Fruit fly (Drosophila melanogaster) whole organism, embryonic: ENCODE data around the gene Irbp.
A peak's percentile ranks its signal among the peaks of the same experiment; 100 is the strongest.

ENCODE experiments used
- Atf6 ChIP-seq: fragments of 200-800 bp; sonication (Bioruptor generic); IDR thresholded peaks from 2 replicates; pipeline ENCODE4 v1.3.6; 2022; ENCODE audit warnings: missing biosample characterization, missing genetic modification characterization
- BtbVII ChIP-seq: fragments of 200-800 bp; sonication (Bioruptor generic); optimal IDR thresholded peaks from 3 replicates; lab custom pipeline; 2017; ENCODE audit warnings: missing biosample characterization, mild to moderate bottlenecking, missing genetic modification characterization
- CG10147 ChIP-seq: fragments of 200-800 bp; sonication (Bioruptor generic); optimal IDR thresholded peaks from 2 replicates; lab custom pipeline; 2019; ENCODE audit warnings: missing biosample characterization, mild to moderate bottlenecking, missing genetic modification characterization, moderate library complexity
- CG11085 ChIP-seq: fragments of 200-800 bp; sonication (Bioruptor generic); IDR thresholded peaks from 2 replicates; pipeline ENCODE4 v1.3.6; 2022; ENCODE audit warnings: missing biosample characterization, missing genetic modification characterization
- CG12071 ChIP-seq: fragments of 200-800 bp; sonication (Bioruptor generic); optimal IDR thresholded peaks from 3 replicates; lab custom pipeline; 2018; ENCODE audit warnings: missing biosample characterization, mild to moderate bottlenecking, missing genetic modification characterization
- CG12769 ChIP-seq: fragments of 200-800 bp; sonication (Bioruptor generic); optimal IDR thresholded peaks from 2 replicates; lab custom pipeline; 2019; ENCODE audit warnings: missing biosample characterization, mild to moderate bottlenecking, missing genetic modification characterization, moderate library complexity
- CG15514 ChIP-seq: fragments of 200-800 bp; sonication (Bioruptor generic); optimal IDR thresholded peaks from 3 replicates; lab custom pipeline; 2017; ENCODE audit warnings: missing biosample characterization, missing genetic modification characterization, mild to moderate bottlenecking, moderate library complexity, missing genetic modification reagents
- CG15601 ChIP-seq: fragments of 200-800 bp; sonication (Bioruptor generic); optimal IDR thresholded peaks from 3 replicates; lab custom pipeline; 2019; ENCODE audit warnings: missing biosample characterization, mild to moderate bottlenecking, missing genetic modification characterization, moderate library complexity
- CG16815 ChIP-seq: fragments of 200-800 bp; sonication (Bioruptor generic); optimal IDR thresholded peaks from 3 replicates; lab custom pipeline; 2017; ENCODE audit warnings: missing biosample characterization, mild to moderate bottlenecking, missing genetic modification characterization
- CG17328 ChIP-seq: fragments of 200-800 bp; sonication (Bioruptor generic); IDR thresholded peaks from 2 replicates; pipeline ENCODE4 v1.3.6; 2022; ENCODE audit warnings: missing biosample characterization, missing genetic modification characterization
- CG17829 ChIP-seq: fragments of 200-800 bp; optimal IDR thresholded peaks from 2 replicates; lab custom pipeline; 2019; ENCODE audit warnings: missing biosample characterization, mild to moderate bottlenecking, missing genetic modification characterization, moderate library complexity
- CG18764 ChIP-seq: fragments of 200-800 bp; sonication (Bioruptor generic); optimal IDR thresholded peaks from 3 replicates; lab custom pipeline; 2016; ENCODE audit warnings: missing biosample characterization, missing genetic modification characterization
- CG2889 ChIP-seq: fragments of 200-800 bp; sonication (Bioruptor generic); IDR thresholded peaks from 3 replicates; pipeline ENCODE4 v1.3.6; 2022; ENCODE audit warnings: missing biosample characterization, missing genetic modification characterization
- CG30403 ChIP-seq: fragments of 200-800 bp; sonication (Bioruptor generic); optimal IDR thresholded peaks from 3 replicates; lab custom pipeline; 2016; ENCODE audit warnings: missing biosample characterization, missing genetic modification characterization
- CG30431 ChIP-seq: fragments of 200-800 bp; sonication (Bioruptor generic); optimal IDR thresholded peaks from 2 replicates; lab custom pipeline; 2017; ENCODE audit warnings: missing biosample characterization, missing genetic modification characterization
- CG33557 ChIP-seq: fragments of 200-800 bp; sonication (Bioruptor generic); optimal IDR thresholded peaks from 2 replicates; lab custom pipeline; 2019; ENCODE audit warnings: missing biosample characterization, mild to moderate bottlenecking, missing genetic modification characterization, moderate library complexity
- CG42726 ChIP-seq: fragments of 200-800 bp; sonication (Bioruptor generic); IDR thresholded peaks from 2 replicates; pipeline ENCODE4 v1.3.6; 2022; ENCODE audit warnings: missing biosample characterization, missing genetic modification characterization; ENCODE audit not compliant: partially characterized antibody
- CG43689 ChIP-seq: fragments of 200-800 bp; sonication (Bioruptor generic); IDR thresholded peaks from 2 replicates; pipeline ENCODE4 v1.3.6; 2022; ENCODE audit warnings: missing biosample characterization, missing genetic modification characterization
- CG4854 ChIP-seq: fragments of 200-800 bp; sonication (Bioruptor generic); optimal IDR thresholded peaks from 2 replicates; lab custom pipeline; 2016; ENCODE audit warnings: missing biosample characterization, missing genetic modification characterization, inconsistent platforms
- CG5180 ChIP-seq: fragments of 200-800 bp; sonication (Bioruptor generic); optimal IDR thresholded peaks from 3 replicates; lab custom pipeline; 2017; ENCODE audit warnings: missing biosample characterization, missing genetic modification characterization, mild to moderate bottlenecking, moderate library complexity, missing genetic modification reagents
- CG7271 ChIP-seq: fragments of 200-800 bp; sonication (Bioruptor generic); optimal IDR thresholded peaks from 2 replicates; lab custom pipeline; 2018; ENCODE audit warnings: missing biosample characterization, mild to moderate bottlenecking, missing genetic modification characterization, moderate library complexity
- CG7357 ChIP-seq: fragments of 200-800 bp; sonication (Bioruptor generic); IDR thresholded peaks from 3 replicates; pipeline ENCODE4 v1.3.6; 2022; ENCODE audit warnings: missing biosample characterization, missing genetic modification characterization
- CG7786 ChIP-seq: fragments of 200-800 bp; sonication (Bioruptor generic); optimal IDR thresholded peaks from 2 replicates; lab custom pipeline; 2016; ENCODE audit warnings: missing biosample characterization, missing genetic modification characterization
- CG9932 ChIP-seq: fragments of 200-800 bp; sonication (Bioruptor generic); IDR thresholded peaks from 2 replicates; pipeline ENCODE4 v1.3.6; 2022; ENCODE audit warnings: missing biosample characterization, missing genetic modification characterization
- CkIIα-i1 ChIP-seq: fragments of 200-800 bp; sonication (Bioruptor generic); IDR thresholded peaks from 2 replicates; pipeline ENCODE4 v1.3.6; 2022; ENCODE audit warnings: missing biosample characterization, missing genetic modification characterization
- Dp ChIP-seq: fragments of 200-800 bp; sonication (Bioruptor generic); optimal IDR thresholded peaks from 2 replicates; lab custom pipeline; 2018; ENCODE audit warnings: missing biosample characterization, mild to moderate bottlenecking, missing genetic modification characterization, moderate library complexity
- Fer1 ChIP-seq: fragments of 200-800 bp; sonication (Bioruptor generic); optimal IDR thresholded peaks from 2 replicates; lab custom pipeline; 2017; ENCODE audit warnings: missing biosample characterization, mild to moderate bottlenecking, missing genetic modification characterization
- Hand ChIP-seq: fragments of 200-800 bp; sonication (Bioruptor generic); optimal IDR thresholded peaks from 2 replicates; lab custom pipeline; 2017; ENCODE audit warnings: mild to moderate bottlenecking, missing biosample characterization, missing genetic modification reagents, missing genetic modification characterization
- Hmx ChIP-seq: fragments of 200-800 bp; sonication (Bioruptor generic); optimal IDR thresholded peaks from 2 replicates; lab custom pipeline; 2016; ENCODE audit warnings: missing biosample characterization, missing genetic modification characterization
- Hsf ChIP-seq: fragments of 200-800 bp; sonication (Bioruptor generic); optimal IDR thresholded peaks from 3 replicates; lab custom pipeline; 2016; ENCODE audit warnings: missing biosample characterization, missing genetic modification characterization
- NC2β ChIP-seq: fragments of 200-800 bp; sonication (Bioruptor generic); optimal IDR thresholded peaks from 2 replicates; lab custom pipeline; 2016; ENCODE audit warnings: missing biosample characterization, missing genetic modification characterization
- NfI ChIP-seq: fragments of 200-800 bp; sonication (Bioruptor generic); optimal IDR thresholded peaks from 3 replicates; lab custom pipeline; 2018; ENCODE audit warnings: missing biosample characterization, mild to moderate bottlenecking, missing genetic modification characterization, moderate library complexity
- Pdp1 ChIP-seq, 2 experiments: fragments of 200-800 bp; sonication (Bioruptor generic); optimal IDR thresholded peaks; 3 replicates each; lab custom pipeline; 2016; ENCODE audit warnings: missing biosample characterization in 2 of 2, missing genetic modification characterization in 2 of 2, mild to moderate bottlenecking in 1 of 2, moderate library complexity in 1 of 2
- Rfx ChIP-seq: fragments of 200-800 bp; sonication (Bioruptor generic); IDR thresholded peaks from 2 replicates; pipeline ENCODE4 v1.3.6; 2022; ENCODE audit warnings: missing biosample characterization, missing genetic modification characterization
- Scr ChIP-seq: fragments of 200-800 bp; sonication (Bioruptor generic); IDR thresholded peaks from 2 replicates; pipeline ENCODE4 v1.3.6; 2022; ENCODE audit warnings: missing biosample characterization, missing genetic modification characterization; ENCODE audit not compliant: partially characterized antibody
- Usf ChIP-seq: fragments of 200-800 bp; sonication (Bioruptor generic); optimal IDR thresholded peaks from 2 replicates; lab custom pipeline; 2017; ENCODE audit warnings: missing genotype, missing biosample characterization, missing genetic modification characterization
- az2 ChIP-seq: fragments of 200-800 bp; sonication (Bioruptor generic); optimal IDR thresholded peaks from 3 replicates; lab custom pipeline; 2016; ENCODE audit warnings: missing biosample characterization, missing genetic modification characterization
- br ChIP-seq: fragments of >200 bp; optimal IDR thresholded peaks from 2 replicates; lab custom pipeline; 2017
- chinmo ChIP-seq: fragments of 200-800 bp; sonication (Bioruptor generic); IDR thresholded peaks from 4 replicates; pipeline ENCODE4 v1.3.6; 2022; ENCODE audit warnings: missing biosample characterization, missing genetic modification characterization; ENCODE audit not compliant: partially characterized antibody
- chm ChIP-seq: fragments of 200-800 bp; sonication (Bioruptor generic); IDR thresholded peaks from 2 replicates; pipeline ENCODE4 v1.3.6; 2022; ENCODE audit warnings: missing biosample characterization, missing genetic modification characterization
- dimm ChIP-seq: fragments of 200-800 bp; sonication (Bioruptor generic); IDR thresholded peaks from 2 replicates; pipeline ENCODE4 v1.3.6; 2022; ENCODE audit warnings: missing biosample characterization, missing genetic modification characterization
- en ChIP-seq: fragments of 200-800 bp; sonication (Bioruptor generic); optimal IDR thresholded peaks from 2 replicates; lab custom pipeline; 2016; ENCODE audit warnings: missing biosample characterization, missing genetic modification characterization
- insv ChIP-seq, 2 experiments: fragments of 200-800 bp; sonication (Bioruptor generic); optimal IDR thresholded peaks; 3 replicates each; lab custom pipeline; 2016 to 2018; ENCODE audit warnings: missing biosample characterization in 2 of 2, missing genetic modification characterization in 2 of 2
- oc ChIP-seq: fragments of 200-800 bp; sonication (Bioruptor generic); optimal IDR thresholded peaks from 2 replicates; lab custom pipeline; 2018; ENCODE audit warnings: missing biosample characterization, mild to moderate bottlenecking, missing genetic modification characterization, moderate library complexity
- pan ChIP-seq, 4 experiments: fragments of >200 bp in 3 of 4; fragments of 200-800 bp in 1 of 4; sonication (Bioruptor generic) in 1 of 4; optimal IDR thresholded peaks in 3 of 4; IDR thresholded peaks in 1 of 4; 2 replicates each; pipeline versions ENCODE4 v1.3.6 to Lab custom; 2017 to 2022; ENCODE audit warnings: missing biosample characterization in 2 of 4, missing genetic modification characterization in 2 of 4, mixed read lengths in 1 of 4
- schlank ChIP-seq: fragments of 200-800 bp; sonication (Bioruptor generic); optimal IDR thresholded peaks from 2 replicates; lab custom pipeline; 2018; ENCODE audit warnings: missing biosample characterization, mild to moderate bottlenecking, missing genetic modification characterization
- tin ChIP-seq: fragments of 200-800 bp; sonication (Bioruptor generic); optimal IDR thresholded peaks from 3 replicates; lab custom pipeline; 2016; ENCODE audit warnings: missing biosample characterization, missing genetic modification characterization
- ttk ChIP-seq: fragments of 200-800 bp; sonication (Bioruptor generic); IDR thresholded peaks from 2 replicates; pipeline ENCODE4 v2.1.2; 2022; ENCODE audit warnings: missing biosample characterization, missing genetic modification characterization
- tup ChIP-seq: fragments of 200-800 bp; sonication (Bioruptor generic); optimal IDR thresholded peaks from 2 replicates; lab custom pipeline; 2016; ENCODE audit warnings: missing biosample characterization, mild to moderate bottlenecking, missing genetic modification characterization, moderate library complexity
- vfl ChIP-seq: fragments of 200-800 bp; sonication (Bioruptor generic); optimal IDR thresholded peaks from 2 replicates; lab custom pipeline; 2016; ENCODE audit warnings: missing biosample characterization, missing genetic modification characterization
- zen2 ChIP-seq: fragments of 200-800 bp; sonication (Bioruptor generic); IDR thresholded peaks from 3 replicates; pipeline ENCODE4 v1.3.6; 2022; ENCODE audit warnings: missing biosample characterization, missing genetic modification characterization; ENCODE audit not compliant: partially characterized antibody

Gene Irbp

dm6 chr3R:11407733-11408134, 2.1 kb upstream of the Irbp start, which contains the start of gene mRpL40 (continued):
- TF ChIP-seq CG17829: peak; percentile 0
- no peak for TF ChIP-seq CG30403 (GFP tag; lab: Kevin White, UChicago)
- no peak for TF ChIP-seq CG30431 (GFP tag; lab: Kevin White, UChicago)
- no peak for TF ChIP-seq vfl (GFP tag; lab: Kevin White, UChicago)
- peak; percentile 67 for TF ChIP-seq Dp
- TF ChIP-seq tup (GFP tag; lab: Kevin White, UChicago): no peak
- no peak for TF ChIP-seq oc (tag; lab: Kevin White, UChicago)
- TF ChIP-seq Usf (GFP tag; lab: Kevin White, UChicago): no peak
- TF ChIP-seq CG15601 (tag; lab: Kevin White, UChicago): no peak
- TF ChIP-seq CG15514 (GFP tag; lab: Kevin White, UChicago): peak; percentile 21
- TF ChIP-seq Hmx (GFP tag; lab: Kevin White, UChicago): no peak
- TF ChIP-seq Pdp1 (GFP tag; optimal IDR thresholded peaks at IDR 0.05; lab: Kevin White, UChicago): peak in 1 of 2 experiments; percentile 98
- no peak for TF ChIP-seq Atf6
- no peak for TF ChIP-seq CG33557
- TF ChIP-seq chm (GFP tag; lab: Robert Waterston, UW): no peak
- TF ChIP-seq Hsf (GFP tag; lab: Kevin White, UChicago): no peak
- TF ChIP-seq ttk (GFP tag; lab: Robert Waterston, UW): no peak
- no peak for TF ChIP-seq CG10147 (GFP tag; lab: Kevin White, UChicago)
- no peak for TF ChIP-seq CkIIα-i1 (GFP tag; lab: Robert Waterston, UW)
- TF ChIP-seq CG43689 (GFP tag; lab: Robert Waterston, UW): no peak
- TF ChIP-seq CG7786 (GFP tag; lab: Kevin White, UChicago): no peak
- no peak for TF ChIP-seq CG7357 (GFP tag; lab: Robert Waterston, UW)
- no peak for TF ChIP-seq NC2β
- no peak for TF ChIP-seq CG9932 (GFP tag; lab: Robert Waterston, UW)
- no peak for TF ChIP-seq CG4854 (GFP tag; lab: Kevin White, UChicago)
- peak; percentile 4 to 95 for TF ChIP-seq insv (GFP tag; optimal IDR thresholded peaks at IDR 0.05; lab: Kevin White, UChicago)
- TF ChIP-seq Hand (GFP tag; lab: Kevin White, UChicago): no peak
- TF ChIP-seq CG11085 (GFP tag; lab: Robert Waterston, UW): no peak
- TF ChIP-seq en (GFP tag; lab: Kevin White, UChicago): no peak
- TF ChIP-seq CG17328 (GFP tag; lab: Robert Waterston, UW): no peak
- TF ChIP-seq CG12071 (GFP tag; lab: Kevin White, UChicago): no peak
- TF ChIP-seq NfI (GFP tag; lab: Kevin White, UChicago): no peak
- no peak for TF ChIP-seq tin (GFP tag; lab: Kevin White, UChicago)
- TF ChIP-seq dimm (GFP tag; lab: Robert Waterston, UW): no peak
- peak; percentile 26; the same call in 2 of the 3 replicates for TF ChIP-seq zen2 (GFP tag; lab: Robert Waterston, UW)
- TF ChIP-seq Fer1: no peak
- TF ChIP-seq pan (optimal IDR thresholded peaks at IDR 0.05; lab: Kevin White, UChicago): no peak
- TF ChIP-seq pan (GFP tag; optimal IDR thresholded peaks at IDR 0.05 in 1 of 2, IDR thresholded peaks at IDR 0.05 in 1 of 2): no peak
- no peak for TF ChIP-seq chinmo (GFP tag; lab: Robert Waterston, UW)
- TF ChIP-seq CG16815 (GFP tag; lab: Kevin White, UChicago): no peak
- no peak for TF ChIP-seq az2
- TF ChIP-seq CG7271 (tag; lab: Kevin White, UChicago): no peak
- TF ChIP-seq CG12769: no peak
- no peak for TF ChIP-seq BtbVII (GFP tag; lab: Kevin White, UChicago)
- peak; percentile 46 for TF ChIP-seq Scr (GFP tag; lab: Robert Waterston, UW)
- TF ChIP-seq br (lab: Kevin White, UChicago): no peak
- no peak for TF ChIP-seq CG5180 (GFP tag; lab: Kevin White, UChicago)
- no peak for TF ChIP-seq CG42726 (GFP tag; lab: Robert Waterston, UW)
- TF ChIP-seq CG2889 (GFP tag; lab: Robert Waterston, UW): no peak
- no peak for TF ChIP-seq CG18764
- no peak for TF ChIP-seq schlank (tag; lab: Kevin White, UChicago)
- no peak for TF ChIP-seq Rfx
